Worm (Caenorhabditis elegans): ENCODE results near the gene srh-68.

- TF ChIP-seq lin-11 (tag; optimal IDR thresholded peaks at IDR 0.05) (peak; percentile 87), unc-3 (GFP tag; conservative IDR thresholded peaks at IDR 0.05) (peak; percentile 94), unc-3 (tag; optimal IDR thresholded peaks at IDR 0.05) (peak; percentile 94), hlh-13 (GFP tag; optimal IDR thresholded peaks at IDR 0.05) (peak; percentile 94), nhr-232 (tag; optimal IDR thresholded peaks at IDR 0.05) (peak; percentile 85)
Observed at ce11 chrII:12494556-12495131, 12.5 kb upstream of the srh-68 start, which contains the start of gene col-85.

Data from whole organism, late embryonic.